Worm (Caenorhabditis elegans) whole organism, L4 larva: ENCODE data around the gene cyp-43A1.

Source experiments
- F10B5.3 ChIP-seq: sonication (generic microtip); optimal IDR thresholded peaks from 2 replicates; lab custom pipeline; 2016; ENCODE audit warnings: mild to moderate bottlenecking, missing genetic modification characterization, missing compliant biosample characterization
- F44E2.7 ChIP-seq: fragments of 200-800 bp; sonication (Bioruptor generic); IDR thresholded peaks from 2 replicates; pipeline ENCODE4 v2.1.2; 2022; ENCODE audit warnings: missing genetic modification characterization, missing compliant biosample characterization
- T26A8.4 ChIP-seq: fragments of 200-800 bp; sonication (Bioruptor generic); IDR thresholded peaks from 2 replicates; pipeline ENCODE4 v1.3.6; 2022; ENCODE audit warnings: missing genetic modification characterization, missing compliant biosample characterization
- Y105C5A.15 ChIP-seq: fragments of 200-800 bp; sonication (Bioruptor generic); IDR thresholded peaks from 2 replicates; pipeline ENCODE4 v1.3.6; 2022; ENCODE audit warnings: missing genetic modification characterization, missing compliant biosample characterization
- Y48G9A.11 ChIP-seq: fragments of 200-800 bp; sonication (Bioruptor generic); IDR thresholded peaks from 2 replicates; pipeline ENCODE4 v1.3.6; 2022; ENCODE audit warnings: missing genetic modification reagents, missing genetic modification characterization, missing compliant biosample characterization
- Y5F2A.4 ChIP-seq: fragments of 200-800 bp; sonication (Bioruptor generic); optimal IDR thresholded peaks from 2 replicates; lab custom pipeline; 2018; ENCODE audit warnings: mild to moderate bottlenecking, missing genetic modification characterization, missing compliant biosample characterization
- Y75B8A.6 ChIP-seq: fragments of 200-800 bp; sonication (Bioruptor generic); IDR thresholded peaks from 2 replicates; pipeline ENCODE4 v1.3.6; 2022; ENCODE audit warnings: missing genetic modification reagents, missing genetic modification characterization, missing compliant biosample characterization
- ZK337.2 ChIP-seq: fragments of 200-800 bp; sonication (Bioruptor generic); IDR thresholded peaks from 2 replicates; pipeline ENCODE4 v1.3.6; 2022; ENCODE audit warnings: missing genetic modification reagents, missing genetic modification characterization, missing compliant biosample characterization
- aha-1 ChIP-seq: fragments of 150-350 bp; peaks from one replicate; lab custom pipeline; 2014; ENCODE audit warnings: missing biosample characterization, missing genetic modification characterization
- ceh-20 ChIP-seq: fragments of 200-800 bp; sonication (Bioruptor generic); IDR thresholded peaks from 2 replicates; pipeline ENCODE4 v1.3.6; 2022; ENCODE audit warnings: missing genetic modification reagents, missing genetic modification characterization, missing compliant biosample characterization
- daf-8 ChIP-seq: fragments of 200-800 bp; sonication (Bioruptor generic); IDR thresholded peaks from 2 replicates; pipeline ENCODE4 v1.3.6; 2022; ENCODE audit warnings: missing genetic modification characterization, missing compliant biosample characterization
- dmd-6 ChIP-seq: fragments of 200-800 bp; sonication (Bioruptor generic); IDR thresholded peaks from 2 replicates; pipeline ENCODE4 v1.3.6; 2022; ENCODE audit warnings: missing genetic modification reagents, missing genetic modification characterization, missing compliant biosample characterization
- egl-27 ChIP-seq: sonication (generic microtip); optimal IDR thresholded peaks from 3 replicates; lab custom pipeline; 2017; ENCODE audit warnings: missing biosample characterization, missing genetic modification reagents, missing genetic modification characterization
- egl-43 ChIP-seq: fragments of 200-800 bp; sonication (Bioruptor generic); IDR thresholded peaks from 2 replicates; pipeline ENCODE4 v1.3.6; 2022; ENCODE audit warnings: missing genetic modification reagents, missing genetic modification characterization, missing compliant biosample characterization
- gei-8 ChIP-seq: fragments of 200-800 bp; sonication (Bioruptor generic); optimal IDR thresholded peaks from 2 replicates; lab custom pipeline; 2018; ENCODE audit warnings: mild to moderate bottlenecking, missing genetic modification characterization, missing compliant biosample characterization
- hif-1 ChIP-seq, 2 experiments: sonication (generic microtip); optimal IDR thresholded peaks; 2 replicates each; lab custom pipeline; 2016 to 2017; ENCODE audit warnings: missing compliant biosample characterization in 2 of 2, missing genetic modification characterization in 2 of 2, missing genetic modification reagents in 2 of 2, missing genotype in 2 of 2, mild to moderate bottlenecking in 1 of 2
- hmg-1.1 ChIP-seq: fragments of 200-800 bp; sonication (Bioruptor generic); IDR thresholded peaks from 2 replicates; pipeline ENCODE4 v1.3.6; 2022; ENCODE audit warnings: missing genetic modification reagents, missing genetic modification characterization, missing compliant biosample characterization
- jun-1 ChIP-seq: fragments of 150-350 bp; optimal IDR thresholded peaks from 2 replicates; lab custom pipeline; 2014; ENCODE audit warnings: missing biosample characterization, missing genetic modification reagents, missing genetic modification characterization
- lim-7 ChIP-seq: fragments of 200-800 bp; sonication (Bioruptor generic); IDR thresholded peaks from 2 replicates; pipeline ENCODE4 v1.3.6; 2022; ENCODE audit warnings: missing genetic modification characterization, missing compliant biosample characterization
- lin-13 ChIP-seq: fragments of 150-350 bp; optimal IDR thresholded peaks from 2 replicates; lab custom pipeline; 2014; ENCODE audit warnings: missing biosample characterization, missing genetic modification reagents, missing genetic modification characterization
- lin-38 ChIP-seq: fragments of 200-800 bp; sonication (Bioruptor generic); IDR thresholded peaks from 2 replicates; pipeline ENCODE4 v1.3.6; 2022; ENCODE audit warnings: missing genetic modification reagents, missing genetic modification characterization, missing compliant biosample characterization
- madf-5 ChIP-seq, 2 experiments: fragments of 200-800 bp; sonication (Bioruptor generic); IDR thresholded peaks; 2 replicates each; pipeline ENCODE4 v1.3.6; 2022; ENCODE audit warnings: missing compliant biosample characterization in 2 of 2, missing genetic modification characterization in 2 of 2
- mdl-1 ChIP-seq, 2 experiments: fragments of 150-350 bp in 1 of 2; sonication (generic microtip) in 1 of 2; optimal IDR thresholded peaks; 2 replicates each; lab custom pipeline; 2014 to 2017; ENCODE audit warnings: missing biosample characterization in 2 of 2, missing genetic modification characterization in 2 of 2
- mdt-29 ChIP-seq: fragments of 200-800 bp; sonication (Bioruptor generic); IDR thresholded peaks from 2 replicates; pipeline ENCODE4 v1.3.6; 2022; ENCODE audit warnings: missing genetic modification reagents, missing genetic modification characterization, missing compliant biosample characterization
- mep-1 ChIP-seq: fragments of 150-350 bp; sonication (generic microtip); optimal IDR thresholded peaks from 3 replicates; lab custom pipeline; 2014; ENCODE audit warnings: missing biosample characterization, missing genetic modification characterization
- mes-2 ChIP-seq: sonication (generic microtip); optimal IDR thresholded peaks from 2 replicates; lab custom pipeline; 2016; ENCODE audit warnings: missing genotype, mild to moderate bottlenecking, missing genetic modification characterization, missing compliant biosample characterization; ENCODE audit not compliant: poor library complexity, severe bottlenecking
- nhr-10 ChIP-seq: fragments of 150-350 bp; optimal IDR thresholded peaks from 2 replicates; lab custom pipeline; 2014; ENCODE audit warnings: missing biosample characterization, missing genetic modification characterization
- nhr-11 ChIP-seq: fragments of 150-350 bp; optimal IDR thresholded peaks from 2 replicates; lab custom pipeline; 2014; ENCODE audit warnings: missing biosample characterization, missing genetic modification characterization
- nhr-25 ChIP-seq: sonication (generic microtip); optimal IDR thresholded peaks from 2 replicates; lab custom pipeline; 2017; ENCODE audit warnings: missing genetic modification characterization, mild to moderate bottlenecking, missing compliant biosample characterization, antibody characterized with exemption, moderate library complexity, borderline replicate concordance; ENCODE audit not compliant: insufficient read depth
- nhr-41 ChIP-seq: fragments of 200-800 bp; sonication (Bioruptor generic); IDR thresholded peaks from 2 replicates; pipeline ENCODE4 v1.3.6; 2022; ENCODE audit warnings: missing genetic modification reagents, missing genetic modification characterization, missing compliant biosample characterization
- nhr-48 ChIP-seq: sonication (generic microtip); optimal IDR thresholded peaks from 2 replicates; lab custom pipeline; 2016; ENCODE audit warnings: mild to moderate bottlenecking, missing genetic modification characterization, missing compliant biosample characterization
- nhr-6 ChIP-seq: fragments of 150-350 bp; optimal IDR thresholded peaks from 2 replicates; lab custom pipeline; 2014; ENCODE audit warnings: missing biosample characterization, missing genetic modification characterization
- nhr-76 ChIP-seq: fragments of 150-350 bp; optimal IDR thresholded peaks from 2 replicates; lab custom pipeline; 2014; ENCODE audit warnings: missing biosample characterization, missing genetic modification characterization
- nhr-77 ChIP-seq: fragments of 150-350 bp; optimal IDR thresholded peaks from 2 replicates; lab custom pipeline; 2014; ENCODE audit warnings: missing biosample characterization, missing genetic modification characterization
- php-3 ChIP-seq: fragments of 200-800 bp; sonication (Bioruptor generic); IDR thresholded peaks from 2 replicates; pipeline ENCODE4 v1.3.6; 2022; ENCODE audit warnings: missing genetic modification reagents, missing genetic modification characterization, missing compliant biosample characterization
- spr-3 ChIP-seq: fragments of 200-800 bp; sonication (Bioruptor generic); optimal IDR thresholded peaks from 2 replicates; lab custom pipeline; 2018; ENCODE audit warnings: mild to moderate bottlenecking, missing genetic modification characterization, missing compliant biosample characterization
- unc-130 ChIP-seq: sonication (generic microtip); optimal IDR thresholded peaks from 2 replicates; lab custom pipeline; 2016; ENCODE audit warnings: missing genetic modification reagents, missing genetic modification characterization, missing compliant biosample characterization
- unc-62 ChIP-seq, 3 experiments: fragments of 150-350 bp in 1 of 3; sonication (generic microtip); optimal IDR thresholded peaks in 2 of 3; peaks in 1 of 3; 1 replicate in 1 of 3; 2 replicates in 2 of 3; lab custom pipeline; 2014 to 2017; ENCODE audit warnings: missing biosample characterization in 3 of 3, missing genetic modification characterization in 3 of 3, missing genetic modification reagents in 3 of 3, missing genotype in 1 of 3
- zag-1 ChIP-seq: fragments of 150-350 bp; optimal IDR thresholded peaks from 2 replicates; lab custom pipeline; 2014; ENCODE audit warnings: missing biosample characterization, missing genetic modification characterization
- zfp-2 ChIP-seq: sonication (generic microtip); optimal IDR thresholded peaks from 2 replicates; lab custom pipeline; 2016; ENCODE audit warnings: mild to moderate bottlenecking, missing genetic modification characterization, missing compliant biosample characterization
- zip-11 ChIP-seq: fragments of 200-800 bp; sonication (Bioruptor generic); IDR thresholded peaks from 2 replicates; pipeline ENCODE4 v1.3.6; 2022; ENCODE audit warnings: missing genetic modification characterization, missing compliant biosample characterization
- ztf-11 ChIP-seq: fragments of 150-350 bp; optimal IDR thresholded peaks from 2 replicates; lab custom pipeline; 2014; ENCODE audit warnings: missing biosample characterization, missing genetic modification characterization

cyp-43A1 gene

DNA sequence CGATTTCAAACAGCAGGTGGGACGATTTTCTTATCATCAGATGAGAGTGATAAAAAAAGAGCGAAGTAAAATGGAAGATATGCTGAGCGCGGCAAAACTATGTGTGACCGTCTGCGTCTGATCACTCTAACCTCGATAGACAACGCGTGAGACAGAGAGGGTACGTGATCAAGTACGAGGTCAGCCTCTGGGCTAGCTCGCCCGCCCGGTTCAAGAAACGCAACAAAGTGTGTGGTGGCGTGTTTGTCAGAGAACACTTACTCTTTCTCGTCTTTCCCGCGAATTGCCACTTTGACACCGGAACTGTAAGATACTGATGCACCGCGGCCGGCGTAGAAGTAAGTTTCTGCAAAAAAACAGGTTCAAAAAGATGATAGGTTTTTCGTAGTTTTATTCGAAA is 18.1 kb upstream of the cyp-43A1 start (continued):
- TF ChIP-seq zip-11 (GFP tag; lab: Robert Waterston, UW) (no peak), nhr-41 (0 out of 2 replicates have a peak, but pooled peaks have one; percentile 48), T26A8.4 (GFP tag; lab: Robert Waterston, UW) (0 out of 2 replicates have a peak, but pooled peaks have one; percentile 18), spr-3 (GFP tag; lab: Kevin White, UChicago) (no peak), nhr-77 (tag; lab: Kevin White, UChicago) (peak; percentile 66), nhr-76 (no peak), madf-5 (GFP tag; IDR thresholded peaks at IDR 0.05; lab: Robert Waterston, UW) (no peak), F10B5.3 (tag; lab: Kevin White, UChicago) (no peak), nhr-48 (tag; lab: Kevin White, UChicago) (peak; percentile 16), nhr-10 (tag; lab: Kevin White, UChicago) (peak; percentile 53), unc-62 (GFP tag; optimal IDR thresholded peaks at IDR 0.05 in 1 of 2; lab: Kevin White, UChicago) (peak in 1 of 2 experiments; percentile 61), unc-62 (tag; optimal IDR thresholded peaks at IDR 0.05; lab: Kevin White, UChicago) (no peak), mdt-29 (peak; percentile 72)

ce11 chrX:5697208-5697607 is 17.1 kb upstream of the cyp-43A1 start, which contains the start of gene W01C8.5:
TSS of gene W01C8.5 (minus strand) at chrX:5697308.
- TF ChIP-seq unc-62 (GFP tag; optimal IDR thresholded peaks at IDR 0.05 in 1 of 2; lab: Kevin White, UChicago) (no peak), unc-62 (tag; optimal IDR thresholded peaks at IDR 0.05; lab: Kevin White, UChicago) (no peak), ZK337.2 (GFP tag; lab: Robert Waterston, UW) (no peak), mdl-1 (tag; optimal IDR thresholded peaks at IDR 0.05; lab: Kevin White, UChicago) (no peak), mdt-29 (no peak), unc-130 (GFP tag; lab: Kevin White, UChicago) (no peak), Y75B8A.6 (no peak), lin-13 (no peak), ceh-20 (GFP tag; lab: Robert Waterston, UW) (no peak), nhr-48 (tag; lab: Kevin White, UChicago) (no peak), hif-1 (tag; optimal IDR thresholded peaks at IDR 0.05; lab: Kevin White, UChicago) (no peak), nhr-76 (no peak), nhr-11 (tag; lab: Kevin White, UChicago) (no peak), lim-7 (GFP tag; lab: Robert Waterston, UW) (no peak), Y5F2A.4 (no peak), spr-3 (GFP tag; lab: Kevin White, UChicago) (no peak), ztf-11 (tag; lab: Kevin White, UChicago) (no peak)

DNA sequence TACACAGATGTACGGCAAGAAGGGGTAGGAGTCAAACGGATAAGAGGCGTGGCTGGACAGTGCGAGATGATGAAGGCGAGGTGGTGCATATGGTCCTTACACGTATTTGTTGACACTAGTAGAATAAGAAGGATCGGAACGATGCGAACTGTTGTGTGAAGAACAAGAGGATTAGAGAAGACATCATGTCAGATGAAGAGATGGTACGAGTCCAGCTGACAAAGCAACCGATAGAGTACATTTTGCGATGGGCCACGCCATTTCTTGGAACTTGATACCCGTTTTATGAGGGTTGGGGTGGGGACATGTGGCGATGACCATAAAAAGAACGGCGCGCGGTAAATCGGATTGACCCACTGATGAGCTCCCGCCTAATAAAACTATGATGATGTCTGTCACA is 15.9 kb upstream of the cyp-43A1 start:
- TF ChIP-seq zfp-2 (tag; lab: Kevin White, UChicago) (no peak), unc-62 (GFP tag; optimal IDR thresholded peaks at IDR 0.05 in 1 of 2; lab: Kevin White, UChicago) (peak in 1 of 2 experiments; percentile 59), unc-62 (tag; optimal IDR thresholded peaks at IDR 0.05; lab: Kevin White, UChicago) (no peak)

DNA sequence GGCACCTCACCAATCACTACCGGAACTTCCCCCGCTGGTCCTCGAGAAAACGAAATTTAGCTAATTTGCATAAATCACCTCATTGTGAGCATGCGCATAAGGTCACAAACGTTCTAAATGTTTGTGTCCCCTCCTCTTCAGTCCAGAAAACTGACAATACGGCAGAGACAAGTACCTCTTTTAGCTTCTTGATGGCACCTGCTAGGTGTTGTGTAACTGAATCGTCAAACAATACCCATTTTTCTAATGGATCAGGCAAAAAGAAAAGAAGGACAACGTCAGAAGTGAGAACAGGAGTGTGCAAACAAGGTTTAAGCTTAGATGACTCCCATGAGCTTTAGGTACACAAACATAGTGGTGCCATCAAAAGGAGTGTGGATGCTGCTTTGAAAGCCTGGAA is 14.8 kb upstream of the cyp-43A1 start:
- TF ChIP-seq Y105C5A.15 (GFP tag; lab: Robert Waterston, UW): no peak
- peak; percentile 74 for TF ChIP-seq aha-1 (tag; lab: Kevin White, UChicago)
- peak in 1 of 2 experiments; percentile 51 for TF ChIP-seq unc-62 (GFP tag; optimal IDR thresholded peaks at IDR 0.05 in 1 of 2; lab: Kevin White, UChicago)
- TF ChIP-seq unc-62 (tag; optimal IDR thresholded peaks at IDR 0.05; lab: Kevin White, UChicago): no peak
- TF ChIP-seq mep-1 (tag; lab: Kevin White, UChicago): no peak
- no peak for TF ChIP-seq madf-5 (GFP tag; IDR thresholded peaks at IDR 0.05; lab: Robert Waterston, UW)
- no peak for TF ChIP-seq nhr-6 (tag; lab: Kevin White, UChicago)

ce11 chrX:5707809-5708208 is 6.5 kb upstream of the cyp-43A1 start:
- TF ChIP-seq mes-2 (peak; percentile 81), gei-8 (peak; percentile 31), ZK337.2 (GFP tag; lab: Robert Waterston, UW) (peak; percentile 48; the same call in 1 of the 2 replicates), mep-1 (tag; lab: Kevin White, UChicago) (peak; percentile 69), jun-1 (no peak), egl-43 (GFP tag; lab: Robert Waterston, UW) (peak; percentile 98), php-3 (GFP tag; lab: Robert Waterston, UW) (peak; percentile 72), daf-8 (GFP tag; lab: Robert Waterston, UW) (0 out of 2 replicates have a peak, but pooled peaks have one; percentile 88), hmg-1.1 (GFP tag; lab: Robert Waterston, UW) (peak; percentile 95), Y48G9A.11 (GFP tag; lab: Robert Waterston, UW) (peak; percentile 82), aha-1 (tag; lab: Kevin White, UChicago) (peak; percentile 73), zag-1 (tag; lab: Kevin White, UChicago) (no peak), dmd-6 (peak; percentile 58; the same call in 1 of the 2 replicates), F44E2.7 (GFP tag; lab: Robert Waterston, UW) (peak; percentile 92), lin-38 (GFP tag; lab: Robert Waterston, UW) (peak; percentile 81), Y105C5A.15 (GFP tag; lab: Robert Waterston, UW) (peak; percentile 82), nhr-25 (tag; lab: Kevin White, UChicago) (no peak), egl-27 (no peak)
